Fruit fly (Drosophila melanogaster): ENCODE results near the gene Wdr82.
A peak's percentile ranks its signal among the peaks of the same experiment; 100 is the strongest.

Gene Wdr82

DNA sequence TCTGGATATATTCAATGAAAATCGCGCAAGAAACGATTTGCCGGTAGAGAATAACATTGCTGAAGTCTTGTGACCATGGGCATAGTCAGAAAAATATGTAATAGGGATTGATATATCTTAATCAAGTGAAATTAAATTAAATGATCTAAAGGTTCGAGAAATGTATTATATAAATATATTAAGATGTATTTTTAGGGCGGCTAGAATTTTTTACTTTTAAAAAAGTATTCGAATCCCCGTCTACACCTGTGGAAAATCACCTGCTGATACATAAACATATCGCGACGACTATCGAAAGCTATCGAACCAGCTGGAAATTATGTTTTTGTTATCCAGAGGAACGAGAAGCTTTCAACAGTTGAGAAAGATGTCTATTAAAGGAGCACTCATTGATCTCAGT, 2.5 kb downstream of the Wdr82 start, which contains the start of the genes CG13390 and CG17294 (continued):
- TF ChIP-seq gsb-n (tag; optimal IDR thresholded peaks at IDR 0.05), result peak; percentile 99
- peak; percentile 98 for TF ChIP-seq Hsf (GFP tag; optimal IDR thresholded peaks at IDR 0.05)
- peak; percentile 99 for TF ChIP-seq CG4424 (GFP tag; optimal IDR thresholded peaks at IDR 0.05)
- peak; percentile 100 for TF ChIP-seq sob (GFP tag; IDR thresholded peaks at IDR 0.05)
- TF ChIP-seq CrebB (tag; optimal IDR thresholded peaks at IDR 0.05), result peak; percentile 99
- TF ChIP-seq ranshi (GFP tag; IDR thresholded peaks at IDR 0.05), result peak; percentile 100
- peak; percentile 99 for TF ChIP-seq nom (GFP tag; optimal IDR thresholded peaks at IDR 0.05)
- TF ChIP-seq CG11093 (GFP tag; IDR thresholded peaks at IDR 0.05), result peak; percentile 99
- peak; percentile 93 for TF ChIP-seq CG10565 (GFP tag; optimal IDR thresholded peaks at IDR 0.05)
- TF ChIP-seq CG9797 (GFP tag; optimal IDR thresholded peaks at IDR 0.05), result peak; percentile 65
- peak; percentile 70 for TF ChIP-seq NC2α (GFP tag; optimal IDR thresholded peaks at IDR 0.05)
- TF ChIP-seq CG18764 (GFP tag; optimal IDR thresholded peaks at IDR 0.05), result peak; percentile 99
- peak; percentile 57; the same call in 1 of the 4 replicates for TF ChIP-seq chinmo (GFP tag; IDR thresholded peaks at IDR 0.05; ENCODE audit: partially characterized antibody)
- TF ChIP-seq B-H1 (GFP tag; IDR thresholded peaks at IDR 0.05), result peak; percentile 99
- TF ChIP-seq Dll (GFP tag; IDR thresholded peaks at IDR 0.05; ENCODE audit: partially characterized antibody), result peak; percentile 86
- peak; percentile 69 for TF ChIP-seq pb (GFP tag; optimal IDR thresholded peaks at IDR 0.05)
- TF ChIP-seq CG15479 (GFP tag; optimal IDR thresholded peaks at IDR 0.05), result peak; percentile 84
- peak; percentile 96 for TF ChIP-seq vfl (GFP tag; optimal IDR thresholded peaks at IDR 0.05)
- TF ChIP-seq CG8359 (GFP tag; optimal IDR thresholded peaks at IDR 0.05; ENCODE audit: borderline replicate concordance), result peak; percentile 95
- peak; percentile 99 for TF ChIP-seq lbe (GFP tag; optimal IDR thresholded peaks at IDR 0.05)
- peak; percentile 90 for TF ChIP-seq crc (GFP tag; optimal IDR thresholded peaks at IDR 0.05)
- TF ChIP-seq CG6791 (GFP tag; IDR thresholded peaks at IDR 0.05; ENCODE audit: partially characterized antibody), result peak; percentile 64
- TF ChIP-seq sens-2 (GFP tag; IDR thresholded peaks at IDR 0.05), result peak; percentile 99
- TF ChIP-seq wdn (GFP tag; IDR thresholded peaks at IDR 0.05), result peak; percentile 100
- TF ChIP-seq CG2875 (GFP tag; optimal IDR thresholded peaks at IDR 0.05), result peak; percentile 98
- TF ChIP-seq Doc3 (GFP tag; IDR thresholded peaks at IDR 0.05; ENCODE audit: partially characterized antibody), result peak; percentile 75
- peak; percentile 99 for TF ChIP-seq CG7271 (tag; optimal IDR thresholded peaks at IDR 0.05)
- TF ChIP-seq CG18599 (GFP tag; optimal IDR thresholded peaks at IDR 0.05), result peak; percentile 100
- TF ChIP-seq CG18262 (tag; optimal IDR thresholded peaks at IDR 0.05), result peak; percentile 100
- peak in 1 of 3 experiments; percentile 99 for TF ChIP-seq lola (GFP tag; optimal IDR thresholded peaks at IDR 0.05)
- TF ChIP-seq D (optimal IDR thresholded peaks at IDR 0.05), result no peak
- peak; percentile 99 for TF ChIP-seq D (GFP tag; optimal IDR thresholded peaks at IDR 0.05)
- peak; percentile 63 for TF ChIP-seq Sry-δ (GFP tag; optimal IDR thresholded peaks at IDR 0.05)
- TF ChIP-seq CG11696 (GFP tag; IDR thresholded peaks at IDR 0.05), result peak; percentile 98
- peak; percentile 100 for TF ChIP-seq al (GFP tag; IDR thresholded peaks at IDR 0.05)
- TF ChIP-seq bbx (GFP tag; IDR thresholded peaks at IDR 0.05; ENCODE audit: partially characterized antibody), result peak; percentile 70
- TF ChIP-seq Adf1 (GFP tag; IDR thresholded peaks at IDR 0.05), result peak; percentile 93
- peak; percentile 99 for TF ChIP-seq salm (tag; optimal IDR thresholded peaks at IDR 0.05)
- TF ChIP-seq kni (GFP tag; optimal IDR thresholded peaks at IDR 0.05), result peak; percentile 97
- peak; percentile 99 for TF ChIP-seq CG9727 (GFP tag; optimal IDR thresholded peaks at IDR 0.05)
- peak; percentile 89 for TF ChIP-seq fd102C (GFP tag; optimal IDR thresholded peaks at IDR 0.05)
- peak; percentile 99 for TF ChIP-seq CG3726 (GFP tag; IDR thresholded peaks at IDR 0.05)
- peak; percentile 99 for TF ChIP-seq CG8388 (GFP tag; optimal IDR thresholded peaks at IDR 0.05)
- TF ChIP-seq PHDP (tag; optimal IDR thresholded peaks at IDR 0.05), result peak; percentile 100
- TF ChIP-seq CG7963 (GFP tag; IDR thresholded peaks at IDR 0.05; ENCODE audit: partially characterized antibody), result peak; percentile 58
- TF ChIP-seq CG6854 (GFP tag; optimal IDR thresholded peaks at IDR 0.05), result peak; percentile 100
- TF ChIP-seq her (GFP tag; optimal IDR thresholded peaks at IDR 0.05), result peak; percentile 82
- TF ChIP-seq CG6765 (GFP tag; optimal IDR thresholded peaks at IDR 0.05), result peak; percentile 100
- peak; percentile 100 for TF ChIP-seq CG17361 (GFP tag; IDR thresholded peaks at IDR 0.05)

Data from whole organism, embryonic.